Worm (Caenorhabditis elegans) whole organism, L4/young adult: Measurements from ENCODE around the gene F48F5.8.

Experiments used
- dao-5 ChIP-seq: sonication (generic microtip); optimal IDR thresholded peaks from 2 replicates; lab custom pipeline; 2016; ENCODE audit warnings: missing genotype, missing genetic modification characterization, moderate library complexity, missing compliant biosample characterization
- him-1 ChIP-seq: sonication (generic microtip); optimal IDR thresholded peaks from 2 replicates; lab custom pipeline; 2016; ENCODE audit warnings: missing genotype, missing genetic modification reagents, missing genetic modification characterization, missing compliant biosample characterization

DNA sequence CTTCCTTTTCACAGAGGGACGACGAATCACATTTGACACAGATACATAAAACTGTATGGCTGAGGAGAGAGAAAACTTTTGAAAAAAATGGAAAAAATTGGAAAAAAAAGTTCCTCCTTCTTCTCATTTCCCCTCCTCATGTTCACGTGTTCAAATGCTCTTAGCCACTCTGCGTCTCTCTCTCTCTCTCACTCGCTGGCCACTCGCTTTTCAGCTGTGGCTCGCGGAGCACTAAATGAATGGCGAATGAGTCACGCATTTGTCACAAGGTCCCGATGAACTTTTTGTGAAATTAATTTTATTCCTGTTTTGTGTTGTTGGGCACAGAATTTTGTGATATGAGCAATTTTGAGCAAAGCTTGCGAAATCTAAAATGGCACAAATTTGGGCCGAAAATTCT, 7.3 kb upstream of the F48F5.8 start:
- no peak for TF ChIP-seq him-1 (tag; lab: Kevin White, UChicago)
- TF ChIP-seq dao-5 (tag; lab: Kevin White, UChicago), result no peak
